Fruit fly (Drosophila melanogaster): Measurements from ENCODE around the gene obst-I.

obst-I gene

dm6 chr3L:2262515-2262944 is 5.1 kb upstream of the obst-I start, which contains the start of the genes oxt and CG13807 (continued):
- TF ChIP-seq Hr51 (GFP tag; optimal IDR thresholded peaks at IDR 0.05) (peak; percentile 67 to 89), pum (GFP tag; optimal IDR thresholded peaks at IDR 0.05) (peak; percentile 73), ci (GFP tag; IDR thresholded peaks at IDR 0.05) (peak; percentile 94), sna (GFP tag; IDR thresholded peaks at IDR 0.05; ENCODE audit: partially characterized antibody) (no peak), rib (GFP tag; IDR thresholded peaks at IDR 0.05) (peak; percentile 76; the same call in 1 of the 2 replicates), CG14441 (GFP tag; IDR thresholded peaks at IDR 0.05) (peak; percentile 92), CG7987 (GFP tag; optimal IDR thresholded peaks at IDR 0.05) (peak; percentile 72), H2.0 (GFP tag; IDR thresholded peaks at IDR 0.05) (peak; percentile 92), CG14014 (GFP tag; IDR thresholded peaks at IDR 0.05) (peak; percentile 87), Trl (optimal IDR thresholded peaks at IDR 0.05) (no peak), Trl (GFP tag; optimal IDR thresholded peaks at IDR 0.05) (peak; percentile 58), Eip74EF (GFP tag; optimal IDR thresholded peaks at IDR 0.05) (peak in 1 of 2 experiments; percentile 74), Nf-YC (tag; optimal IDR thresholded peaks at IDR 0.05) (peak; percentile 79), sima (GFP tag; optimal IDR thresholded peaks at IDR 0.05) (no peak), CG7839 (tag; optimal IDR thresholded peaks at IDR 0.05) (peak; percentile 91), slbo (GFP tag; IDR thresholded peaks at IDR 0.05) (peak; percentile 92), CG3847 (GFP tag; IDR thresholded peaks at IDR 0.05) (peak; percentile 83), nerfin-1 (tag; optimal IDR thresholded peaks at IDR 0.05) (peak; percentile 91), bsh (GFP tag; optimal IDR thresholded peaks at IDR 0.05) (peak in 1 of 2 experiments; percentile 89), tio (GFP tag; optimal IDR thresholded peaks at IDR 0.05) (no peak), CG6689 (GFP tag; IDR thresholded peaks at IDR 0.05) (peak; percentile 93), Sox100B (GFP tag; optimal IDR thresholded peaks at IDR 0.05) (no peak), HHEX (GFP tag; optimal IDR thresholded peaks at IDR 0.05) (peak; percentile 87), CG14050 (GFP tag; IDR thresholded peaks at IDR 0.05) (peak; percentile 86), onecut (GFP tag; IDR thresholded peaks at IDR 0.05) (peak; percentile 76), Oli (tag; optimal IDR thresholded peaks at IDR 0.05) (peak; percentile 87), Deaf1 (tag; optimal IDR thresholded peaks at IDR 0.05) (no peak), nerfin-2 (GFP tag; IDR thresholded peaks at IDR 0.05; ENCODE audit: partially characterized antibody) (no peak), BEAF-32 (GFP tag; optimal IDR thresholded peaks at IDR 0.05) (peak; percentile 54), CG7556 (GFP tag; optimal IDR thresholded peaks at IDR 0.05) (peak; percentile 82), btn (GFP tag; optimal IDR thresholded peaks at IDR 0.05) (no peak), pros (GFP tag; optimal IDR thresholded peaks at IDR 0.05) (no peak), Gug (GFP tag; IDR thresholded peaks at IDR 0.05) (peak; percentile 91), Ptx1 (GFP tag; IDR thresholded peaks at IDR 0.05) (peak; percentile 92), CG16815 (GFP tag; optimal IDR thresholded peaks at IDR 0.05) (peak; percentile 83), eve (GFP tag; optimal IDR thresholded peaks at IDR 0.05) (no peak), phol (tag; optimal IDR thresholded peaks at IDR 0.05) (peak; percentile 92), CG12104 (GFP tag; optimal IDR thresholded peaks at IDR 0.05) (peak; percentile 80), bab2 (GFP tag; optimal IDR thresholded peaks at IDR 0.05) (peak; percentile 68), CG4854 (GFP tag; optimal IDR thresholded peaks at IDR 0.05) (peak; percentile 53), ac (GFP tag; optimal IDR thresholded peaks at IDR 0.05) (peak; percentile 62), dmrt99B (tag; optimal IDR thresholded peaks at IDR 0.05) (peak; percentile 85), CG6854 (GFP tag; optimal IDR thresholded peaks at IDR 0.05) (peak; percentile 39), slou (GFP tag; optimal IDR thresholded peaks at IDR 0.05) (peak; percentile 42), stc (GFP tag; IDR thresholded peaks at IDR 0.05) (peak; percentile 85), pzg (GFP tag; optimal IDR thresholded peaks at IDR 0.05) (peak; percentile 58), zfh1 (GFP tag; IDR thresholded peaks at IDR 0.05) (peak; percentile 92), ftz-f1 (GFP tag; optimal IDR thresholded peaks at IDR 0.05) (peak; percentile 43), CG1602 (GFP tag; optimal IDR thresholded peaks at IDR 0.05) (peak; percentile 83), dpn (GFP tag; optimal IDR thresholded peaks at IDR 0.05) (peak; percentile 66 to 93), C15 (GFP tag; IDR thresholded peaks at IDR 0.05) (peak; percentile 74; the same call in 2 of the 3 replicates)

All from whole organism, embryonic.